Fruit fly (Drosophila melanogaster) Kc167 (cell line): Measurements from ENCODE around the gene CG13614.

Source experiments
- Myc ChIP-seq: fragments of >200 bp; optimal IDR thresholded peaks from 2 replicates; lab custom pipeline; 2017; ENCODE audit warnings: missing external identifiers
- Sin3A ChIP-seq: fragments of >200 bp; optimal IDR thresholded peaks from 2 replicates; lab custom pipeline; 2018; ENCODE audit warnings: missing external identifiers
- h ChIP-seq: fragments of >200 bp; optimal IDR thresholded peaks from 3 replicates; lab custom pipeline; 2018; ENCODE audit warnings: missing external identifiers
- psq ChIP-seq: fragments of >200 bp; optimal IDR thresholded peaks from 2 replicates; lab custom pipeline; 2017; ENCODE audit warnings: missing external identifiers

dm6 chr3R:24359957-24360356 lies 9.4 kb upstream of the CG13614 start, which contains the start of gene CG18528:
- TF ChIP-seq Myc = no peak
- no peak for TF ChIP-seq Sin3A (lab: Kevin White, UChicago)
- TF ChIP-seq psq (lab: Kevin White, UChicago) = no peak
- TF ChIP-seq h (lab: Kevin White, UChicago) = no peak
